ENCODE assay signal across 2 worm cellular contexts in genomic region chrV:17749181-17749580, ce11.
TF ChIP-seq lines count a peak whose summit lies in the region.

Gene R12G8.1 (minus strand): TSS chrV:17749243.

TF ChIP-seq in whole organism, L1 larva, 84 proteins besides CTCF, POLR2A, EP300 and RAD21 (continued from another document):
- TF ChIP-seq nhr-71 (tag; optimal IDR thresholded peaks at IDR 0.05; lab: Kevin White, UChicago) (peak; percentile 51), lin-35 (GFP tag; optimal IDR thresholded peaks at IDR 0.05; lab: Kevin White, UChicago) (no peak), nhr-76 (tag; optimal IDR thresholded peaks at IDR 0.05; lab: Kevin White, UChicago) (no peak), unc-98 (GFP tag; IDR thresholded peaks at IDR 0.05; lab: Robert Waterston, UW) (no peak), efl-1 (optimal IDR thresholded peaks at IDR 0.05; lab: Kevin White, UChicago) (no peak), efl-1 (GFP tag; optimal IDR thresholded peaks at IDR 0.05 in 1 of 2; lab: Kevin White, UChicago) (peak in 1 of 2 experiments; percentile 74), F16B12.6 (tag; optimal IDR thresholded peaks at IDR 0.05; lab: Kevin White, UChicago) (no peak), vab-15 (tag; optimal IDR thresholded peaks at IDR 0.05; lab: Kevin White, UChicago) (no peak), ceh-63 (GFP tag; optimal IDR thresholded peaks at IDR 0.05; lab: Kevin White, UChicago) (no peak), ama-1 (optimal IDR thresholded peaks at IDR 0.05; lab: Kevin White, UChicago) (no peak), ztf-4 (tag; optimal IDR thresholded peaks at IDR 0.05; lab: Kevin White, UChicago) (no peak), lin-14 (GFP tag; optimal IDR thresholded peaks at IDR 0.05; lab: Kevin White, UChicago) (peak; percentile 78), zag-1 (tag; optimal IDR thresholded peaks at IDR 0.05; lab: Kevin White, UChicago) (no peak), egl-27 (tag; optimal IDR thresholded peaks at IDR 0.05; lab: Kevin White, UChicago) (no peak)

TF ChIP-seq in whole organism, L2 larva, 48 proteins besides CTCF, POLR2A, EP300 and RAD21 (continued from another document):
- no peak for TF ChIP-seq ztf-11 (tag; optimal IDR thresholded peaks at IDR 0.05; lab: Kevin White, UChicago)
- no peak for TF ChIP-seq gmeb-1 (tag; optimal IDR thresholded peaks at IDR 0.05; lab: Kevin White, UChicago)
